Fruit fly (Drosophila melanogaster): Measurements from ENCODE around the gene REPTOR.

DNA sequence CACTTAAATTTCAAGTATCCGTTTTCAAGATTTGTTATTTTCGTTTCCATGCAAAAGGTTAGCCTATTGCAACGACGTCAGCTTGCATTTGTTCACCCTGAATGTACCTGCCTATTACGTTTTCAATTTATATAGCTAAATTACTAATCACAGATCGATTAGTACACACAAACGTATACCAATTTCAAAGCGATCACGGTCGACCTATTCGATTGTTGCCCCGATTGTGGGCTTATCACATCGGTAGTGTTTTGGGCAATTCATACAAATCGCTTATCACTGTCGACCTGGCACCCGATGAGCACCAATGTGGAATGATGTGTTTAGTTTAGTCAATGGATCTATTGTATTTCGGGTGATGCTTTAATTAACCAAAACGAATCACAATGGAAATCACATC lies 14.2 kb upstream of the REPTOR start:
- TF ChIP-seq psq (optimal IDR thresholded peaks at IDR 0.05) (no peak), h (optimal IDR thresholded peaks at IDR 0.05) (no peak), Myc (optimal IDR thresholded peaks at IDR 0.05) (no peak)

All from Kc167 (cell line).